Worm (Caenorhabditis elegans): ENCODE data around the gene K02D10.1.

The K02D10.1 gene

ce11 chrIII:8779912-8780311, 10.6 kb downstream of the K02D10.1 start, which contains the start of gene K02D10.4:
K02D10.4 (minus strand) TSS chrIII:8780012.
- TF ChIP-seq madf-2 (tag; optimal IDR thresholded peaks at IDR 0.05) (no peak), ceh-14 (tag; optimal IDR thresholded peaks at IDR 0.05) (no peak), ceh-24 (tag; optimal IDR thresholded peaks at IDR 0.05) (no peak)

DNA sequence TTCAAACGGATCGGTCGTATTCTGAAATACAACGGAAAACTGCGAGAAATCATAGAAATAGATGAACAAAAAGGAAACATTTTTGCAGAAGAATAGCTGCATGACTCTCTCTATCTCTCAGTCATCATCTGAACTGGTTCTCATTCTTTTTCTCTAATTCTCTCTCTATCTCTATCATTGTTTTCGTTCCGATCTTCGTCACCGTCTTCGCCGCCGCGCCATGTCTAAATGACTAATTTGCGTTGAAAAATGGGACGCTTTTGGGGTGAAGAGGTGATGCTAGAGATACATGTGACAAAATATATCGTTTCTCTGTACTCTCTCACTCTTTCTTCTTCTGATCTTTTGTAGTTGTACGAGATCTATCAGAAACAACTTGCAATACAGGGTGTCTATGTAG, 11.1 kb downstream of the K02D10.1 start:
- TF ChIP-seq unc-42 (tag; optimal IDR thresholded peaks at IDR 0.05) (no peak), hlh-6 (tag; optimal IDR thresholded peaks at IDR 0.05) (no peak), pros-1 (tag; optimal IDR thresholded peaks at IDR 0.05) (no peak), ceh-24 (tag; optimal IDR thresholded peaks at IDR 0.05) (no peak), unc-86 (tag; optimal IDR thresholded peaks at IDR 0.05) (no peak), Y22D7AL.16 (tag; optimal IDR thresholded peaks at IDR 0.05) (no peak), che-1 (tag; optimal IDR thresholded peaks at IDR 0.05) (no peak), nhr-11 (tag; optimal IDR thresholded peaks at IDR 0.05) (no peak), elt-2 (tag; optimal IDR thresholded peaks at IDR 0.05) (no peak)

DNA sequence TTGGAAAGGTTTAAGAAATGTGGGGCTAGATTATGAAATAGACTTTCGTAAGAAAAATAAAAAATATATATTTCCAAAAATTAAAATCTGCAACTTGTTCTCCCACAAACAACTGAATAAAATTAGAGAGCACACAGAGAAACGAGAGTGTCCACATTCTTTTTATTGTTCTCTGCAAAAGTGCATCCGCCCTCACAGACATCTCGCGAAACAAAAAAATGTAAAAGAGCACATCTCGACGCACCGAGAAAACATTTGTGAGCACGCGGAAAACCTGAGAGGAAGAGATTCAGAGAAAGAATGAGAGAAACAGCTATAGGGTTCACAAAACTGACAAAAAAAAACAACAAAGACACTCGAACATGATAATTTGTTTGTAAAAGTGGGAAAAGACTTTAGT, 12.7 kb downstream of the K02D10.1 start:
- peak; percentile 14 for TF ChIP-seq ceh-31 (tag; optimal IDR thresholded peaks at IDR 0.05)
- no peak for TF ChIP-seq ets-4 (tag; optimal IDR thresholded peaks at IDR 0.05)

DNA sequence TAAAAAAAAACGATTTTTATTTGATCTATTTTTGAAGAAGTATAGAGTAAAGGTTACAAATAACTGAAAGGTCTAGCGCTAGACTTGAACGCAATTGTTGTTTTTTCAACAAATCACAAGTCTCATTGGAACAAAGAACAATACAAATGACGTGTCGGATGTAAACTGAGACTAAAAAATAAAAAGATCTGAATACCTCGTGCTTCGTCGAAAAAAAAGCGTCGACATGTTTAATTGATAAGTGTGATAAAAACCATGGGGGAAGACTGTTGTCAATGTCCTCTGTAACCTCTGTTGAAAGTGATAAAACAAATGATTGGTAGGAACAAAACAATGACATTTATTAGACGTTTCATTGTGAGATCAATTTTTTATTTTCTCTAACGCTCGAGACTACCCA, 13.4 kb downstream of the K02D10.1 start:
- no peak for TF ChIP-seq nhr-232 (tag; optimal IDR thresholded peaks at IDR 0.05)
- no peak for TF ChIP-seq rnt-1 (tag; optimal IDR thresholded peaks at IDR 0.05)
- no peak for TF ChIP-seq ceh-18 (tag; optimal IDR thresholded peaks at IDR 0.05)
- no peak for TF ChIP-seq Y22D7AL.16 (tag; optimal IDR thresholded peaks at IDR 0.05)
- TF ChIP-seq mec-3 (tag; optimal IDR thresholded peaks at IDR 0.05; ENCODE audit: borderline replicate concordance): no peak
- TF ChIP-seq sox-4 (tag; optimal IDR thresholded peaks at IDR 0.05): no peak
- TF ChIP-seq ceh-14 (tag; optimal IDR thresholded peaks at IDR 0.05): no peak
- no peak for TF ChIP-seq ttx-3 (tag; optimal IDR thresholded peaks at IDR 0.05)
- no peak for TF ChIP-seq zip-5 (tag; optimal IDR thresholded peaks at IDR 0.05)
- no peak for TF ChIP-seq pros-1 (tag; optimal IDR thresholded peaks at IDR 0.05)
- TF ChIP-seq fkh-6 (tag; optimal IDR thresholded peaks at IDR 0.05): no peak
- no peak for TF ChIP-seq lim-6 (tag; optimal IDR thresholded peaks at IDR 0.05)
- TF ChIP-seq F13H6.1 (tag; optimal IDR thresholded peaks at IDR 0.05): no peak
- no peak for TF ChIP-seq tbx-2 (tag; optimal IDR thresholded peaks at IDR 0.05)
- TF ChIP-seq unc-42 (tag; optimal IDR thresholded peaks at IDR 0.05): no peak
- no peak for TF ChIP-seq ceh-34 (tag; optimal IDR thresholded peaks at IDR 0.05)

ce11 chrIII:8784500-8784899, 15.2 kb downstream of the K02D10.1 start:
- TF ChIP-seq ceh-18 (tag; optimal IDR thresholded peaks at IDR 0.05): peak; percentile 9
- TF ChIP-seq unc-42 (tag; optimal IDR thresholded peaks at IDR 0.05): no peak

- TF ChIP-seq K09A11.1 (tag; optimal IDR thresholded peaks at IDR 0.05; ENCODE audit: insufficient read depth) (no peak), hlh-30 (tag; optimal IDR thresholded peaks at IDR 0.05; ENCODE audit: insufficient read depth) (peak; percentile 58), ceh-18 (tag; optimal IDR thresholded peaks at IDR 0.05) (peak; percentile 65)
Measured at ce11 chrIII:8785426-8785825, 16.1 kb downstream of the K02D10.1 start.

DNA sequence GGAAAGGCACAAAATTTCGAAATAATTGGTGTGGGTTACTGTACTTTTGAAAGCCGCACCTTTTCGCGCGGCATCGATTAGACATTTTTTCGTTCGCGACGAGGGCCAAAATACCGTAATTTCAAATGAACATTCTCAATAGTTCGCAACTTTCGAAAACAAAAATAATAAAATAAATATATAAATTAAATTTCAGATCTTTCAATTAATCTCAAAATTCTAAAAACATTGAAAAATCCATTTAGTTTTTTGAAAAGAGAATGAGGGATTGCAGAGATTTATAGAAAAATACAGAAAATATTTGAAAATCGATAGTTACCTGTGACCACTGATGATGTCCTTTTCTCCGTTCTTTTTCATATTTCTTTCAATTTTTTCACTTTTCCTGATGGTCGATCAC, 16.7 kb downstream of the K02D10.1 start, which contains the start of gene K02D10.8:
Gene K02D10.8 (plus strand): TSS at position 301 of the 400 bp plus-strand sequence.
- TF ChIP-seq hlh-8 (tag; optimal IDR thresholded peaks at IDR 0.05): no peak
- no peak for TF ChIP-seq ceh-14 (tag; optimal IDR thresholded peaks at IDR 0.05)
- TF ChIP-seq syd-9 (tag; optimal IDR thresholded peaks at IDR 0.05): no peak
- no peak for TF ChIP-seq ceh-19 (GFP tag; optimal IDR thresholded peaks at IDR 0.05)
- TF ChIP-seq ceh-22 (tag; optimal IDR thresholded peaks at IDR 0.05): no peak
- no peak for TF ChIP-seq unc-86 (tag; optimal IDR thresholded peaks at IDR 0.05)
- no peak for TF ChIP-seq ceh-30 (tag; optimal IDR thresholded peaks at IDR 0.05)
- TF ChIP-seq pqm-1 (tag; optimal IDR thresholded peaks at IDR 0.05): no peak
- no peak for TF ChIP-seq unc-42 (tag; optimal IDR thresholded peaks at IDR 0.05)
- no peak for TF ChIP-seq che-1 (tag; optimal IDR thresholded peaks at IDR 0.05)
- TF ChIP-seq tbx-2 (tag; optimal IDR thresholded peaks at IDR 0.05): no peak
- TF ChIP-seq lim-6 (tag; optimal IDR thresholded peaks at IDR 0.05): no peak
- no peak for TF ChIP-seq Y22D7AL.16 (tag; optimal IDR thresholded peaks at IDR 0.05)
- no peak for TF ChIP-seq F13H6.1 (tag; optimal IDR thresholded peaks at IDR 0.05)
- TF ChIP-seq ceh-6 (GFP tag; optimal IDR thresholded peaks at IDR 0.05): no peak
- TF ChIP-seq unc-55 (GFP tag; optimal IDR thresholded peaks at IDR 0.05): no peak
- TF ChIP-seq npax-4 (tag; optimal IDR thresholded peaks at IDR 0.05): no peak
- TF ChIP-seq odd-2 (tag; optimal IDR thresholded peaks at IDR 0.05): no peak
- TF ChIP-seq pax-1 (tag; optimal IDR thresholded peaks at IDR 0.05): no peak
- no peak for TF ChIP-seq hlh-6 (tag; optimal IDR thresholded peaks at IDR 0.05)
